Worm (Caenorhabditis elegans): ENCODE data around the gene nhr-43.

DNA sequence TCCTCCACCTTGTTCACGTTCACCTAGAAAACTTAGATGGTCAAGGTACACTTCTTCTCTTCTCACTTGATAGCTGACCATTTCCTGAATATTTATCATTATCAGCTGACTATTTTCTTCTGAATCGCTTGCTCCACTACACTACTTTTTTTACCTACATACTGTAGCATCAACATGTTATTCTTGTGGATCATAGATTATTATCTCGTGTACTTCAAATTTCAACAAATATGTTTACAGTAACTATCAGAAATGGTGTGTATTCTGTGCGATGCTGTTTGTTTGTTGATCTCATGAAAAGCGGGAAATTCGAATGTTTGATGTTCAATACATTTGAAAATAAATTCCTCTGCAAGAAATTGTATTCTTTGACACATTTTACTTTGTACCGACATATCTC lies 17.5 kb downstream of the nhr-43 start, which contains the start of gene ZK822.10:
- TF ChIP-seq aly-2 (tag; optimal IDR thresholded peaks at IDR 0.05) (no peak), ama-1 (optimal IDR thresholded peaks at IDR 0.05) (no peak), unc-39 (tag; optimal IDR thresholded peaks at IDR 0.05) (no peak), nhr-12 (tag; optimal IDR thresholded peaks at IDR 0.05) (no peak), mdl-1 (tag; optimal IDR thresholded peaks at IDR 0.05) (no peak), snpc-4 (tag; optimal IDR thresholded peaks at IDR 0.05) (no peak), ztf-4 (tag; optimal IDR thresholded peaks at IDR 0.05) (no peak), zag-1 (tag; optimal IDR thresholded peaks at IDR 0.05) (no peak), nhr-77 (tag; optimal IDR thresholded peaks at IDR 0.05) (no peak)
